Worm (Caenorhabditis elegans): ENCODE data around the gene C05D11.5.

The C05D11.5 gene

ce11 chrIII:6420995-6421404 is 9.2 kb upstream of the C05D11.5 start (continued):
- TF ChIP-seq vab-15 (tag; optimal IDR thresholded peaks at IDR 0.05) (peak; percentile 24), mep-1 (tag; optimal IDR thresholded peaks at IDR 0.05) (peak; percentile 78), lir-3 (tag; optimal IDR thresholded peaks at IDR 0.05; ENCODE audit: poor library complexity) (peak; percentile 76), ceh-8 (GFP tag; optimal IDR thresholded peaks at IDR 0.05) (peak; percentile 52), nhr-28 (tag; optimal IDR thresholded peaks at IDR 0.05) (no peak), nhr-47 (tag; optimal IDR thresholded peaks at IDR 0.05) (peak; percentile 97), lin-14 (GFP tag; optimal IDR thresholded peaks at IDR 0.05) (peak; percentile 98), tlp-1 (tag; optimal IDR thresholded peaks at IDR 0.05) (no peak), nhr-77 (tag; optimal IDR thresholded peaks at IDR 0.05) (peak; percentile 60), tbx-2 (tag; optimal IDR thresholded peaks at IDR 0.05) (peak; percentile 96), isw-1 (GFP tag; IDR thresholded peaks at IDR 0.05) (peak; percentile 87), blmp-1 (tag; optimal IDR thresholded peaks at IDR 0.05) (peak; percentile 54), Y116A8C.19 (tag; optimal IDR thresholded peaks at IDR 0.05; ENCODE audit: borderline replicate concordance) (no peak), lin-39 (tag; optimal IDR thresholded peaks at IDR 0.05) (peak; percentile 67), lin-15B (tag; optimal IDR thresholded peaks at IDR 0.05) (no peak), nhr-12 (tag; optimal IDR thresholded peaks at IDR 0.05) (no peak), ama-1 (optimal IDR thresholded peaks at IDR 0.05) (no peak), pax-3 (tag; optimal IDR thresholded peaks at IDR 0.05) (peak; percentile 88), unc-86 (tag; optimal IDR thresholded peaks at IDR 0.05) (peak; percentile 93), elt-2 (tag; optimal IDR thresholded peaks at IDR 0.05) (peak; percentile 95), grh-1 (GFP tag; IDR thresholded peaks at IDR 0.05) (peak; percentile 92), ztf-4 (tag; optimal IDR thresholded peaks at IDR 0.05) (peak; percentile 89), egl-27 (tag; optimal IDR thresholded peaks at IDR 0.05) (peak; percentile 51 to 73), zip-4 (GFP tag; optimal IDR thresholded peaks at IDR 0.05) (peak; percentile 77), dpl-1 (GFP tag; optimal IDR thresholded peaks at IDR 0.05) (peak; percentile 59 to 72 (median 69)), pqm-1 (tag; optimal IDR thresholded peaks at IDR 0.05) (no peak), hlh-17 (GFP tag; optimal IDR thresholded peaks at IDR 0.05; ENCODE audit: borderline replicate concordance) (no peak), lin-35 (GFP tag; optimal IDR thresholded peaks at IDR 0.05) (peak; percentile 76 to 81), sox-4 (tag; optimal IDR thresholded peaks at IDR 0.05) (peak; percentile 80), C04F5.9 (tag; optimal IDR thresholded peaks at IDR 0.05) (peak; percentile 76), skn-1 (tag; optimal IDR thresholded peaks at IDR 0.05) (peak; percentile 83), unc-98 (GFP tag; IDR thresholded peaks at IDR 0.05) (peak; percentile 85), ceh-82 (tag; optimal IDR thresholded peaks at IDR 0.05) (peak; percentile 72 to 87 (median 81)), nhr-20 (tag; optimal IDR thresholded peaks at IDR 0.05) (peak; percentile 98), ceh-88 (GFP tag; IDR thresholded peaks at IDR 0.05) (peak; percentile 80), alr-1 (tag; optimal IDR thresholded peaks at IDR 0.05; ENCODE audit: borderline replicate concordance) (no peak), jun-1 (tag; optimal IDR thresholded peaks at IDR 0.05) (peak; percentile 90), elt-3 (tag; optimal IDR thresholded peaks at IDR 0.05) (peak in 3 of 6 experiments; percentile 20 to 85 (median 78)), hpl-2 (GFP tag; optimal IDR thresholded peaks at IDR 0.05) (peak; percentile 22), rnt-1 (tag; optimal IDR thresholded peaks at IDR 0.05) (peak; percentile 92), irx-1 (tag; optimal IDR thresholded peaks at IDR 0.05) (peak; percentile 87), xbp-1 (tag; optimal IDR thresholded peaks at IDR 0.05) (peak; percentile 91), nhr-85 (tag) (peak; percentile 99), efl-1 (optimal IDR thresholded peaks at IDR 0.05) (peak; percentile 91 to 99), efl-1 (GFP tag; optimal IDR thresholded peaks at IDR 0.05 in 1 of 2) (peak; percentile 65 to 98), aly-2 (tag; optimal IDR thresholded peaks at IDR 0.05) (peak; percentile 69), mab-9 (GFP tag; IDR thresholded peaks at IDR 0.05) (peak; percentile 91), ztf-11 (tag; optimal IDR thresholded peaks at IDR 0.05) (peak in 1 of 2 experiments; percentile 89), zag-1 (tag; optimal IDR thresholded peaks at IDR 0.05) (no peak), dsc-1 (tag; optimal IDR thresholded peaks at IDR 0.05) (peak; percentile 91), C34B4.2 (tag; optimal IDR thresholded peaks at IDR 0.05) (peak; percentile 53), lsy-2 (tag; optimal IDR thresholded peaks at IDR 0.05) (peak; percentile 81 to 88), ces-1 (GFP tag; optimal IDR thresholded peaks at IDR 0.05) (no peak)

Data from whole organism, L1 larva.